Worm (Caenorhabditis elegans) whole organism, mixed stage, embryonic: ENCODE measurements around the gene yju-2.

ENCODE experiments used
- M03D4.4 ChIP-seq: sonication (generic microtip); optimal IDR thresholded peaks from 2 replicates; lab custom pipeline; 2017; ENCODE audit warnings: mild to moderate bottlenecking, missing genetic modification characterization, missing compliant biosample characterization
- ceh-83 ChIP-seq: fragments of 200-800 bp; sonication (Bioruptor generic); optimal IDR thresholded peaks from 2 replicates; lab custom pipeline; 2018; ENCODE audit warnings: mild to moderate bottlenecking, missing genetic modification characterization, missing compliant biosample characterization
- elt-1 ChIP-seq: sonication (generic microtip); optimal IDR thresholded peaks from 2 replicates; lab custom pipeline; 2017; ENCODE audit warnings: missing genetic modification characterization, mild to moderate bottlenecking, missing compliant biosample characterization, antibody characterized with exemption, moderate library complexity, borderline replicate concordance; ENCODE audit not compliant: insufficient read depth
- mab-5 ChIP-seq: fragments of 150-350 bp; optimal IDR thresholded peaks from 2 replicates; lab custom pipeline; 2014; ENCODE audit warnings: missing biosample characterization, missing genetic modification characterization
- mep-1 ChIP-seq: fragments of 150-350 bp; optimal IDR thresholded peaks from 2 replicates; lab custom pipeline; 2017; ENCODE audit warnings: missing biosample characterization, missing genetic modification reagents, missing genetic modification characterization, inconsistent platforms
- mls-2 ChIP-seq: sonication (generic microtip); optimal IDR thresholded peaks from 2 replicates; lab custom pipeline; 2016; ENCODE audit warnings: mild to moderate bottlenecking, missing genetic modification characterization, moderate library complexity, missing compliant biosample characterization
- nhr-76 ChIP-seq: sonication (generic microtip); optimal IDR thresholded peaks from 2 replicates; lab custom pipeline; 2017; ENCODE audit warnings: missing biosample characterization, missing genetic modification characterization
- pha-4 ChIP-seq: fragments of 150-350 bp; optimal IDR thresholded peaks from 2 replicates; lab custom pipeline; 2018; ENCODE audit warnings: missing biosample characterization, missing genetic modification reagents, missing genetic modification characterization
- snpc-4 ChIP-seq: fragments of 150-350 bp; optimal IDR thresholded peaks from 2 replicates; lab custom pipeline; 2014; ENCODE audit warnings: missing biosample characterization, missing genetic modification characterization
- unc-120 ChIP-seq: sonication (generic microtip); optimal IDR thresholded peaks from 2 replicates; lab custom pipeline; 2017; ENCODE audit warnings: missing genetic modification characterization, missing compliant biosample characterization; ENCODE audit not compliant: poor library complexity, severe bottlenecking
- unc-39 ChIP-seq: fragments of 150-350 bp; optimal IDR thresholded peaks from 2 replicates; lab custom pipeline; 2014; ENCODE audit warnings: missing biosample characterization, missing genetic modification characterization
- unc-62 ChIP-seq: fragments of 150-350 bp; optimal IDR thresholded peaks from 2 replicates; lab custom pipeline; 2014; ENCODE audit warnings: missing biosample characterization, missing genetic modification reagents, missing genetic modification characterization

- TF ChIP-seq nhr-76 (no peak), ceh-83 (GFP tag; lab: Kevin White, UChicago) (no peak), M03D4.4 (tag; lab: Kevin White, UChicago) (no peak), elt-1 (tag; lab: Kevin White, UChicago) (no peak), unc-120 (no peak), pha-4 (tag; lab: Kevin White, UChicago) (no peak), mab-5 (tag; lab: Kevin White, UChicago) (no peak), unc-62 (GFP tag; lab: Kevin White, UChicago) (no peak), mep-1 (tag; lab: Kevin White, UChicago) (no peak), unc-39 (no peak), mls-2 (tag; lab: Kevin White, UChicago) (no peak), snpc-4 (tag; lab: Kevin White, UChicago) (no peak)
Measured at ce11 chrIII:7152569-7152968, 31.6 kb upstream of the yju-2 start.
